Worm (Caenorhabditis elegans) whole organism, young adult: ENCODE results near the gene Y25C1A.7.

Experiments
- B0336.3 ChIP-seq: fragments of 200-800 bp; sonication (Bioruptor generic); IDR thresholded peaks from 2 replicates; pipeline ENCODE4 v1.3.6; 2022; ENCODE audit warnings: missing genetic modification characterization, missing compliant biosample characterization
- F23B12.7 ChIP-seq: sonication (generic microtip); optimal IDR thresholded peaks from 2 replicates; lab custom pipeline; 2017; ENCODE audit warnings: missing genetic modification characterization, mild to moderate bottlenecking, missing compliant biosample characterization, antibody characterized with exemption, moderate library complexity; ENCODE audit not compliant: insufficient read depth
- F33H1.4 ChIP-seq: fragments of 200-800 bp; sonication (Bioruptor generic); IDR thresholded peaks from 2 replicates; pipeline ENCODE4 v1.3.6; 2022; ENCODE audit warnings: missing genetic modification reagents, missing genetic modification characterization, missing compliant biosample characterization
- F39B2.1 ChIP-seq: fragments of 200-800 bp; sonication (Bioruptor generic); IDR thresholded peaks from 2 replicates; pipeline ENCODE4 v1.3.6; 2022; ENCODE audit warnings: missing genetic modification reagents, missing genetic modification characterization, missing compliant biosample characterization
- F52B5.7 ChIP-seq: sonication (generic microtip); optimal IDR thresholded peaks from 2 replicates; lab custom pipeline; 2016; ENCODE audit warnings: mild to moderate bottlenecking, missing genetic modification characterization, missing compliant biosample characterization
- K11D2.4 ChIP-seq: fragments of 200-800 bp; sonication (Bioruptor generic); IDR thresholded peaks from 2 replicates; pipeline ENCODE4 v1.3.6; 2022; ENCODE audit warnings: missing genetic modification reagents, missing genetic modification characterization, missing compliant biosample characterization
- T26A5.8 ChIP-seq: sonication (generic microtip); optimal IDR thresholded peaks from 2 replicates; lab custom pipeline; 2016; ENCODE audit warnings: missing genetic modification characterization, missing compliant biosample characterization
- Y56A3A.18 ChIP-seq: fragments of 200-800 bp; sonication (Bioruptor generic); IDR thresholded peaks from 2 replicates; pipeline ENCODE4 v1.3.6; 2022; ENCODE audit warnings: missing genetic modification reagents, missing genetic modification characterization, missing compliant biosample characterization
- Y67H2A.10 ChIP-seq: fragments of 200-800 bp; sonication (Bioruptor generic); conservative IDR thresholded peaks from 2 replicates; pipeline ENCODE4 v1.3.6; 2022; ENCODE audit warnings: missing genetic modification reagents, missing genetic modification characterization, missing compliant biosample characterization
- Y79H2A.3 ChIP-seq: fragments of 200-800 bp; sonication (Bioruptor generic); conservative IDR thresholded peaks from 2 replicates; pipeline ENCODE4 v1.3.6; 2022; ENCODE audit warnings: missing genetic modification reagents, missing genetic modification characterization, missing compliant biosample characterization
- akir-1 ChIP-seq: fragments of 200-800 bp; sonication (Bioruptor generic); optimal IDR thresholded peaks from 2 replicates; lab custom pipeline; 2018; ENCODE audit warnings: mild to moderate bottlenecking, missing genetic modification characterization, moderate library complexity, missing compliant biosample characterization
- aptf-2 ChIP-seq: fragments of 200-800 bp; sonication (Bioruptor generic); conservative IDR thresholded peaks from 2 replicates; pipeline ENCODE4 v1.3.6; 2022; ENCODE audit warnings: missing genetic modification reagents, missing genetic modification characterization, missing compliant biosample characterization
- atf-7 ChIP-seq: sonication (generic microtip); optimal IDR thresholded peaks from 2 replicates; lab custom pipeline; 2017; ENCODE audit warnings: mild to moderate bottlenecking, missing genetic modification characterization, missing compliant biosample characterization
- ccch-3 ChIP-seq: fragments of 200-800 bp; sonication (Bioruptor generic); optimal IDR thresholded peaks from 2 replicates; lab custom pipeline; 2018; ENCODE audit warnings: mild to moderate bottlenecking, missing genetic modification characterization, missing compliant biosample characterization
- cebp-1 ChIP-seq, 2 experiments: fragments of 200-800 bp in 1 of 2; sonication (Bioruptor generic) in 1 of 2; sonication (generic microtip) in 1 of 2; IDR thresholded peaks in 1 of 2; optimal IDR thresholded peaks in 1 of 2; 2 replicates each; pipeline versions ENCODE4 v1.3.6 to Lab custom; 2017 to 2022; ENCODE audit warnings: missing compliant biosample characterization in 2 of 2, missing genetic modification characterization in 2 of 2, mild to moderate bottlenecking in 1 of 2, missing genetic modification reagents in 1 of 2, moderate library complexity in 1 of 2
- ceh-40 ChIP-seq: fragments of 200-800 bp; sonication (Bioruptor generic); IDR thresholded peaks from 2 replicates; pipeline ENCODE4 v1.3.6; 2022; ENCODE audit warnings: missing genetic modification characterization, missing compliant biosample characterization
- ceh-58 ChIP-seq: fragments of 200-800 bp; sonication (Bioruptor generic); IDR thresholded peaks from 2 replicates; pipeline ENCODE4 v1.3.6; 2022; ENCODE audit warnings: missing genetic modification characterization, missing compliant biosample characterization
- ceh-79 ChIP-seq: sonication (generic microtip); optimal IDR thresholded peaks from 2 replicates; lab custom pipeline; 2017; ENCODE audit warnings: mild to moderate bottlenecking, missing genetic modification characterization, missing compliant biosample characterization
- ceh-91 ChIP-seq: fragments of 200-800 bp; sonication (Bioruptor generic); IDR thresholded peaks from 2 replicates; pipeline ENCODE4 v1.3.6; 2022; ENCODE audit warnings: missing genetic modification reagents, missing genetic modification characterization, missing compliant biosample characterization
- die-1 ChIP-seq: sonication (generic microtip); optimal IDR thresholded peaks from 2 replicates; lab custom pipeline; 2016; ENCODE audit warnings: missing genotype, mild to moderate bottlenecking, missing genetic modification characterization, missing compliant biosample characterization
- dox-1 ChIP-seq: fragments of 200-800 bp; sonication (Bioruptor generic); IDR thresholded peaks from 2 replicates; pipeline ENCODE4 v1.3.6; 2022; ENCODE audit warnings: missing genetic modification reagents, missing genetic modification characterization, missing compliant biosample characterization
- dpff-1 ChIP-seq: sonication (generic microtip); optimal IDR thresholded peaks from 2 replicates; lab custom pipeline; 2017; ENCODE audit warnings: mild to moderate bottlenecking, missing genetic modification characterization, missing compliant biosample characterization
- dpl-1 ChIP-seq: fragments of 150-350 bp; optimal IDR thresholded peaks from 2 replicates; lab custom pipeline; 2014; ENCODE audit warnings: missing biosample characterization, missing genetic modification reagents, missing genetic modification characterization
- efl-1 ChIP-seq: fragments of 150-350 bp; optimal IDR thresholded peaks from 2 replicates; lab custom pipeline; 2014; ENCODE audit warnings: missing biosample characterization, missing genetic modification reagents, missing genetic modification characterization
- egl-44 ChIP-seq: fragments of 200-800 bp; sonication (Bioruptor generic); IDR thresholded peaks from 2 replicates; pipeline ENCODE4 v1.3.6; 2022; ENCODE audit warnings: missing genetic modification reagents, missing genetic modification characterization, missing compliant biosample characterization
- ekl-4 ChIP-seq: fragments of 200-800 bp; sonication (Bioruptor generic); IDR thresholded peaks from 2 replicates; pipeline ENCODE4 v1.3.6; 2022; ENCODE audit warnings: missing genetic modification reagents, missing genetic modification characterization, missing compliant biosample characterization
- ets-4 ChIP-seq: fragments of 200-800 bp; sonication (Bioruptor generic); optimal IDR thresholded peaks from 2 replicates; lab custom pipeline; 2018; ENCODE audit warnings: mild to moderate bottlenecking, missing genetic modification characterization, missing compliant biosample characterization
- him-1 ChIP-seq: sonication (generic microtip); optimal IDR thresholded peaks from 2 replicates; lab custom pipeline; 2016; ENCODE audit warnings: missing genotype, missing genetic modification reagents, missing genetic modification characterization, missing compliant biosample characterization
- hmg-1.2 ChIP-seq: fragments of 200-800 bp; sonication (Bioruptor generic); IDR thresholded peaks from 2 replicates; pipeline ENCODE4 v1.3.6; 2022; ENCODE audit warnings: missing genetic modification reagents, missing genetic modification characterization, missing compliant biosample characterization
- lin-40 ChIP-seq: sonication (generic microtip); optimal IDR thresholded peaks from 2 replicates; lab custom pipeline; 2016; ENCODE audit warnings: missing genetic modification characterization, mild to moderate bottlenecking, missing compliant biosample characterization, missing genotype, missing genetic modification reagents
- lin-54 ChIP-seq: fragments of 200-800 bp; sonication (Bioruptor generic); optimal IDR thresholded peaks from 2 replicates; lab custom pipeline; 2018; ENCODE audit warnings: mild to moderate bottlenecking, missing genetic modification characterization, missing compliant biosample characterization
- lir-1 ChIP-seq: fragments of 200-800 bp; sonication (Bioruptor generic); conservative IDR thresholded peaks from 2 replicates; pipeline ENCODE4 v1.3.6; 2022; ENCODE audit warnings: missing genetic modification reagents, missing genetic modification characterization, missing compliant biosample characterization
- lsl-1 ChIP-seq: fragments of 200-800 bp; sonication (Bioruptor generic); optimal IDR thresholded peaks from 2 replicates; lab custom pipeline; 2018; ENCODE audit warnings: mild to moderate bottlenecking, missing genetic modification characterization, moderate library complexity, missing compliant biosample characterization
- madf-10 ChIP-seq: sonication (generic microtip); optimal IDR thresholded peaks from 2 replicates; lab custom pipeline; 2016; ENCODE audit warnings: mild to moderate bottlenecking, missing genetic modification characterization, missing compliant biosample characterization
- madf-6 ChIP-seq: fragments of 200-800 bp; sonication (Bioruptor generic); IDR thresholded peaks from 2 replicates; pipeline ENCODE4 v1.3.6; 2022; ENCODE audit warnings: missing genetic modification reagents, missing genetic modification characterization, missing compliant biosample characterization
- madf-8 ChIP-seq: fragments of 200-800 bp; sonication (Bioruptor generic); conservative IDR thresholded peaks from 2 replicates; pipeline ENCODE4 v1.3.6; 2022; ENCODE audit warnings: missing genetic modification reagents, missing genetic modification characterization, missing compliant biosample characterization
- mxl-1 ChIP-seq: sonication (generic microtip); optimal IDR thresholded peaks from 2 replicates; lab custom pipeline; 2016; ENCODE audit warnings: missing genetic modification characterization, missing compliant biosample characterization
- nfya-2 ChIP-seq: fragments of 200-800 bp; sonication (Bioruptor generic); IDR thresholded peaks from 2 replicates; pipeline ENCODE4 v1.3.6; 2022; ENCODE audit warnings: missing genetic modification reagents, missing genetic modification characterization, missing compliant biosample characterization
- nfyb-1 ChIP-seq: fragments of 200-800 bp; sonication (Bioruptor generic); IDR thresholded peaks from 2 replicates; pipeline ENCODE4 v1.3.6; 2022; ENCODE audit warnings: missing genetic modification reagents, missing genetic modification characterization, missing compliant biosample characterization
- nhr-120 ChIP-seq: fragments of 200-800 bp; sonication (Bioruptor generic); IDR thresholded peaks from 2 replicates; pipeline ENCODE4 v1.3.6; 2022; ENCODE audit warnings: missing genetic modification characterization, missing compliant biosample characterization
- nhr-179 ChIP-seq: sonication (generic microtip); optimal IDR thresholded peaks from 2 replicates; lab custom pipeline; 2016; ENCODE audit warnings: mild to moderate bottlenecking, missing genetic modification characterization, missing compliant biosample characterization
- nhr-80 ChIP-seq: sonication (generic microtip); optimal IDR thresholded peaks from 2 replicates; lab custom pipeline; 2016; ENCODE audit warnings: missing genetic modification characterization, missing compliant biosample characterization
- nhr-90 ChIP-seq: sonication (generic microtip); optimal IDR thresholded peaks from 2 replicates; lab custom pipeline; 2016; ENCODE audit warnings: missing genotype, mild to moderate bottlenecking, missing genetic modification characterization, missing compliant biosample characterization
- pbrm-1 ChIP-seq: fragments of 200-800 bp; sonication (Bioruptor generic); IDR thresholded peaks from 2 replicates; pipeline ENCODE4 v1.3.6; 2022; ENCODE audit warnings: missing genetic modification reagents, missing genetic modification characterization, missing compliant biosample characterization
- snpc-1.1 ChIP-seq: sonication (generic microtip); optimal IDR thresholded peaks from 2 replicates; lab custom pipeline; 2017; ENCODE audit warnings: missing genetic modification characterization, mild to moderate bottlenecking, missing compliant biosample characterization, antibody characterized with exemption, moderate library complexity, missing genotype, missing genetic modification reagents; ENCODE audit not compliant: insufficient read depth
- snpc-3.4 ChIP-seq: sonication (generic microtip); optimal IDR thresholded peaks from 2 replicates; lab custom pipeline; 2017; ENCODE audit warnings: missing genetic modification characterization, mild to moderate bottlenecking, missing compliant biosample characterization, antibody characterized with exemption, moderate library complexity, missing genotype, missing genetic modification reagents
- ztf-22 ChIP-seq: fragments of 200-800 bp; sonication (Bioruptor generic); optimal IDR thresholded peaks from 2 replicates; lab custom pipeline; 2018; ENCODE audit warnings: mild to moderate bottlenecking, missing genetic modification characterization, moderate library complexity, missing compliant biosample characterization
- ztf-3 ChIP-seq: fragments of 200-800 bp; sonication (Bioruptor generic); optimal IDR thresholded peaks from 2 replicates; lab custom pipeline; 2018; ENCODE audit warnings: mild to moderate bottlenecking, missing genetic modification characterization, missing compliant biosample characterization

The Y25C1A.7 gene

ce11 chrII:3076915-3077314, 6.1 kb upstream of the Y25C1A.7 start, which contains the start of gene Y25C1A.8 (continued):
- no peak for TF ChIP-seq ccch-3 (GFP tag; lab: Kevin White, UChicago)
- no peak; the same call in 1 of the 2 replicates for TF ChIP-seq dox-1 (GFP tag; lab: Robert Waterston, UW)
- TF ChIP-seq nfyb-1 (GFP tag; lab: Robert Waterston, UW): peak; percentile 94
- TF ChIP-seq aptf-2 (GFP tag; lab: Robert Waterston, UW): no peak
- peak; percentile 51 for TF ChIP-seq efl-1 (GFP tag; lab: Kevin White, UChicago)
- peak; percentile 59 for TF ChIP-seq snpc-3.4 (tag; lab: Kevin White, UChicago)
- TF ChIP-seq ceh-40 (GFP tag; lab: Robert Waterston, UW): no peak
- TF ChIP-seq ekl-4 (GFP tag; lab: Robert Waterston, UW): peak; percentile 90; the same call in 1 of the 2 replicates
- peak; percentile 88 for TF ChIP-seq madf-6 (GFP tag; lab: Robert Waterston, UW)
- peak; percentile 30 for TF ChIP-seq him-1
- peak; percentile 86 for TF ChIP-seq cebp-1 (GFP tag; IDR thresholded peaks at IDR 0.05; lab: Robert Waterston, UW)
- peak; percentile 95 for TF ChIP-seq cebp-1 (tag; optimal IDR thresholded peaks at IDR 0.05; lab: Kevin White, UChicago)
- no peak for TF ChIP-seq dpff-1
- peak; percentile 75 for TF ChIP-seq hmg-1.2
- peak; percentile 41 for TF ChIP-seq nhr-80 (tag; lab: Kevin White, UChicago)
- no peak for TF ChIP-seq T26A5.8
- TF ChIP-seq ztf-22 (GFP tag; lab: Kevin White, UChicago): no peak
- peak; percentile 92 for TF ChIP-seq F23B12.7
- no peak for TF ChIP-seq egl-44 (GFP tag; lab: Robert Waterston, UW)
- peak; percentile 100 for TF ChIP-seq F33H1.4 (GFP tag; lab: Robert Waterston, UW)
- peak; percentile 15 for TF ChIP-seq mxl-1
- TF ChIP-seq lsl-1 (GFP tag; lab: Kevin White, UChicago): peak; percentile 97
- peak; percentile 97 for TF ChIP-seq atf-7 (tag; lab: Kevin White, UChicago)
- TF ChIP-seq ceh-79 (tag; lab: Kevin White, UChicago): peak; percentile 9
- TF ChIP-seq B0336.3 (GFP tag; lab: Robert Waterston, UW): peak; percentile 96
- no peak for TF ChIP-seq nhr-179
- TF ChIP-seq ceh-91 (GFP tag; lab: Robert Waterston, UW): peak; percentile 63; the same call in 1 of the 2 replicates
- no peak for TF ChIP-seq F52B5.7 (tag; lab: Kevin White, UChicago)
- no peak; the same call in 1 of the 2 replicates for TF ChIP-seq Y56A3A.18 (GFP tag; lab: Robert Waterston, UW)
- no peak for TF ChIP-seq Y67H2A.10 (GFP tag; lab: Robert Waterston, UW)
- peak; percentile 94 for TF ChIP-seq lin-40 (tag; lab: Kevin White, UChicago)
- peak; percentile 78 for TF ChIP-seq ets-4
- TF ChIP-seq Y79H2A.3 (GFP tag; lab: Robert Waterston, UW): no peak
- no peak for TF ChIP-seq F39B2.1 (GFP tag; lab: Robert Waterston, UW)
- TF ChIP-seq nfya-2 (GFP tag; lab: Robert Waterston, UW): no peak
- TF ChIP-seq die-1: no peak
- no peak for TF ChIP-seq snpc-1.1 (tag; lab: Kevin White, UChicago)
- peak; percentile 90 for TF ChIP-seq lin-54 (GFP tag; lab: Kevin White, UChicago)
- peak; percentile 37 for TF ChIP-seq dpl-1 (GFP tag; lab: Kevin White, UChicago)
- TF ChIP-seq ztf-3 (GFP tag; lab: Kevin White, UChicago): peak; percentile 48
- no peak for TF ChIP-seq nhr-120
- TF ChIP-seq K11D2.4 (GFP tag; lab: Robert Waterston, UW): no peak; the same call in 1 of the 2 replicates
- TF ChIP-seq lir-1 (GFP tag; lab: Robert Waterston, UW): no peak; the same call in 1 of the 2 replicates
- TF ChIP-seq nhr-90 (tag; lab: Kevin White, UChicago): no peak
- peak; percentile 96 for TF ChIP-seq pbrm-1 (GFP tag; lab: Robert Waterston, UW)
- no peak for TF ChIP-seq akir-1 (GFP tag; lab: Kevin White, UChicago)
- TF ChIP-seq ceh-58 (GFP tag; lab: Robert Waterston, UW): no peak
- peak; percentile 51 for TF ChIP-seq madf-10 (tag; lab: Kevin White, UChicago)
- TF ChIP-seq madf-8 (GFP tag; lab: Robert Waterston, UW): peak; percentile 28; the same call in 1 of the 2 replicates
